5 fruit fly cellular contexts compared by ENCODE assay signal in genomic region chr3L:3037822-3038563, dm6.
TF ChIP-seq lines count a peak whose summit lies in the region.

No protein-coding gene starts in this region.

- TF ChIP-seq CTCF in whole organism, embryonic (GFP tag; optimal IDR thresholded peaks at IDR 0.05; lab: Kevin White, UChicago): no peak

TF ChIP-seq in whole organism, adult, 20 proteins besides CTCF, POLR2A, EP300 and RAD21 (continues in another document):
- TF ChIP-seq cnc (optimal IDR thresholded peaks at IDR 0.05; lab: Kevin White, UChicago): no peak
- peak; percentile 64 for TF ChIP-seq tj (GFP tag; optimal IDR thresholded peaks at IDR 0.05; lab: Kevin White, UChicago)
- TF ChIP-seq CG5204 (GFP tag; optimal IDR thresholded peaks at IDR 0.05; lab: Kevin White, UChicago): peak; percentile 54
- peak; percentile 74 for TF ChIP-seq CG12768 (GFP tag; optimal IDR thresholded peaks at IDR 0.05; lab: Kevin White, UChicago)
- TF ChIP-seq CG7045 (GFP tag; optimal IDR thresholded peaks at IDR 0.05; lab: Kevin White, UChicago): peak; percentile 49
- TF ChIP-seq kay (GFP tag; lab: Kevin White, UChicago; ENCODE audit: borderline replicate concordance): peak; percentile 85
- no peak for TF ChIP-seq Crg-1 (GFP tag; optimal IDR thresholded peaks at IDR 0.05; lab: Kevin White, UChicago)
- no peak for TF ChIP-seq CG1620 (GFP tag; optimal IDR thresholded peaks at IDR 0.05; lab: Kevin White, UChicago)
- TF ChIP-seq Mnt (GFP tag; optimal IDR thresholded peaks at IDR 0.05; lab: Kevin White, UChicago): peak; percentile 69
- no peak for TF ChIP-seq ovo (GFP tag; optimal IDR thresholded peaks at IDR 0.05; lab: Kevin White, UChicago)
- no peak for TF ChIP-seq CG14711 (tag; optimal IDR thresholded peaks at IDR 0.05; lab: Kevin White, UChicago)
- peak; percentile 64 for TF ChIP-seq bab1 (GFP tag; optimal IDR thresholded peaks at IDR 0.05; lab: Kevin White, UChicago)
- TF ChIP-seq CG7101 (tag; optimal IDR thresholded peaks at IDR 0.05; lab: Kevin White, UChicago): peak; percentile 49
- TF ChIP-seq cic (GFP tag; optimal IDR thresholded peaks at IDR 0.05; lab: Kevin White, UChicago): peak; percentile 93
- peak; percentile 58 for TF ChIP-seq CG11617 (GFP tag; optimal IDR thresholded peaks at IDR 0.05; lab: Kevin White, UChicago)
- peak; percentile 40 for TF ChIP-seq Hr96 (GFP tag; optimal IDR thresholded peaks at IDR 0.05; lab: Kevin White, UChicago)
- peak; percentile 20 for TF ChIP-seq toe (GFP tag; optimal IDR thresholded peaks at IDR 0.05; lab: Kevin White, UChicago)
- TF ChIP-seq Clk (GFP tag; optimal IDR thresholded peaks at IDR 0.05; lab: Kevin White, UChicago): peak; percentile 81

TF ChIP-seq in whole organism, embryonic, 481 proteins besides CTCF, POLR2A, EP300 and RAD21 (continues in another document):
- no peak for TF ChIP-seq gt (GFP tag; IDR thresholded peaks at IDR 0.05; lab: Robert Waterston, UW)
- TF ChIP-seq HLHmδ (GFP tag; optimal IDR thresholded peaks at IDR 0.05; lab: Kevin White, UChicago): peak; percentile 51
- no peak for TF ChIP-seq esg (GFP tag; conservative IDR thresholded peaks at IDR 0.05; lab: Robert Waterston, UW)
- TF ChIP-seq prd (optimal IDR thresholded peaks at IDR 0.05; lab: Kevin White, UChicago): no peak
- 0 out of 3 replicates have a peak, but pooled peaks have one; percentile 4 for TF ChIP-seq prd (GFP tag; IDR thresholded peaks at IDR 0.05; lab: Robert Waterston, UW)
- peak; percentile 12 for TF ChIP-seq HmgZ (tag; optimal IDR thresholded peaks at IDR 0.05; lab: Kevin White, UChicago)
- peak in 1 of 2 experiments; percentile 89 for TF ChIP-seq Pdp1 (GFP tag; optimal IDR thresholded peaks at IDR 0.05; lab: Kevin White, UChicago)
- TF ChIP-seq HLH3B (GFP tag; IDR thresholded peaks at IDR 0.05; lab: Robert Waterston, UW): 0 out of 2 replicates have a peak, but pooled peaks have one; percentile 26
- no peak for TF ChIP-seq CG9932 (GFP tag; IDR thresholded peaks at IDR 0.05; lab: Robert Waterston, UW)
- no peak for TF ChIP-seq nerfin-1 (tag; optimal IDR thresholded peaks at IDR 0.05; lab: Kevin White, UChicago)
- peak; percentile 61 for TF ChIP-seq kni (GFP tag; optimal IDR thresholded peaks at IDR 0.05; lab: Kevin White, UChicago)
- TF ChIP-seq CG11504 (tag; optimal IDR thresholded peaks at IDR 0.05; lab: Kevin White, UChicago): peak; percentile 47
- TF ChIP-seq CG14050 (GFP tag; IDR thresholded peaks at IDR 0.05; lab: Robert Waterston, UW): no peak
- TF ChIP-seq CG2712 (tag; optimal IDR thresholded peaks at IDR 0.05; lab: Kevin White, UChicago): peak; percentile 32
- TF ChIP-seq CG8359 (GFP tag; optimal IDR thresholded peaks at IDR 0.05; lab: Kevin White, UChicago; ENCODE audit: borderline replicate concordance): peak; percentile 1
- peak; percentile 18; the same call in 1 of the 2 replicates for TF ChIP-seq CG10959 (GFP tag; IDR thresholded peaks at IDR 0.05; lab: Robert Waterston, UW)
- TF ChIP-seq CG17186 (GFP tag; optimal IDR thresholded peaks at IDR 0.05; lab: Kevin White, UChicago): no peak
- no peak for TF ChIP-seq Dip3 (GFP tag; optimal IDR thresholded peaks at IDR 0.05; lab: Kevin White, UChicago)

TF ChIP-seq in whole organism, prepupa, 60 proteins besides CTCF, POLR2A, EP300 and RAD21 (continues in another document):
- TF ChIP-seq Gug (GFP tag; IDR thresholded peaks at IDR 0.05; lab: Robert Waterston, UW) (peak; percentile 31; the same call in 1 of the 2 replicates), net (GFP tag; optimal IDR thresholded peaks at IDR 0.05; lab: Kevin White, UChicago) (no peak), CG11762 (GFP tag; optimal IDR thresholded peaks at IDR 0.05; lab: Kevin White, UChicago; ENCODE audit: insufficient read depth) (no peak), CG6276 (GFP tag; optimal IDR thresholded peaks at IDR 0.05; lab: Kevin White, UChicago) (no peak), dac (GFP tag; optimal IDR thresholded peaks at IDR 0.05; lab: Kevin White, UChicago) (no peak), CG6792 (GFP tag; optimal IDR thresholded peaks at IDR 0.05; lab: Kevin White, UChicago) (no peak), CG15336 (GFP tag; IDR thresholded peaks at IDR 0.05; lab: Robert Waterston, UW) (peak; percentile 55), CG6163 (GFP tag; IDR thresholded peaks at IDR 0.05; lab: Robert Waterston, UW) (peak; percentile 74; the same call in 2 of the 3 replicates), Ets21C (GFP tag; optimal IDR thresholded peaks at IDR 0.05; lab: Kevin White, UChicago) (no peak), Sox14 (GFP tag; optimal IDR thresholded peaks at IDR 0.05; lab: Kevin White, UChicago) (no peak), CG10669 (GFP tag; optimal IDR thresholded peaks at IDR 0.05; lab: Kevin White, UChicago) (no peak), CG9139 (GFP tag; optimal IDR thresholded peaks at IDR 0.05; lab: Kevin White, UChicago) (no peak), Eip78C (GFP tag; lab: Kevin White, UChicago) (peak; percentile 20), CG16779 (tag; optimal IDR thresholded peaks at IDR 0.05; lab: Kevin White, UChicago) (peak; percentile 41), vri (GFP tag; optimal IDR thresholded peaks at IDR 0.05; lab: Kevin White, UChicago) (peak; percentile 89), svp (GFP tag; lab: Kevin White, UChicago) (peak; percentile 87), salr (GFP tag; optimal IDR thresholded peaks at IDR 0.05; lab: Kevin White, UChicago) (no peak), CG3032 (tag; optimal IDR thresholded peaks at IDR 0.05; lab: Kevin White, UChicago) (no peak), eg (GFP tag; IDR thresholded peaks at IDR 0.05; lab: Robert Waterston, UW) (peak; percentile 53; the same call in 2 of the 3 replicates), Smox (GFP tag; optimal IDR thresholded peaks at IDR 0.05; lab: Kevin White, UChicago) (no peak)

TF ChIP-seq in whole organism, pupa, 21 proteins besides CTCF, POLR2A, EP300 and RAD21:
- TF ChIP-seq EcR (GFP tag; optimal IDR thresholded peaks at IDR 0.05; lab: Kevin White, UChicago): peak; percentile 84
- no peak for TF ChIP-seq CG8159 (tag; optimal IDR thresholded peaks at IDR 0.05; lab: Kevin White, UChicago)
- TF ChIP-seq CG32121 (GFP tag; IDR thresholded peaks at IDR 0.05; lab: Robert Waterston, UW): peak; percentile 90
- TF ChIP-seq Ets98B (GFP tag; IDR thresholded peaks at IDR 0.05; lab: Robert Waterston, UW): peak; percentile 85
- no peak for TF ChIP-seq CG10348 (GFP tag; IDR thresholded peaks at IDR 0.05; lab: Robert Waterston, UW)
- TF ChIP-seq CG12605 (GFP tag; IDR thresholded peaks at IDR 0.05; lab: Robert Waterston, UW): peak; percentile 37
- peak; percentile 98 for TF ChIP-seq CG13204 (GFP tag; optimal IDR thresholded peaks at IDR 0.05; lab: Kevin White, UChicago)
- TF ChIP-seq CG4496 (GFP tag; IDR thresholded peaks at IDR 0.05; lab: Robert Waterston, UW): peak; percentile 69; the same call in 2 of the 3 replicates
- TF ChIP-seq Pif1B (GFP tag; optimal IDR thresholded peaks at IDR 0.05; lab: Kevin White, UChicago): no peak
- peak; percentile 90 for TF ChIP-seq fd96Ca (GFP tag; IDR thresholded peaks at IDR 0.05; lab: Robert Waterston, UW)

TF ChIP-seq in whole organism, wandering third instar larva, 38 proteins besides CTCF, POLR2A, EP300 and RAD21:
- TF ChIP-seq woc (GFP tag; optimal IDR thresholded peaks at IDR 0.05; lab: Kevin White, UChicago): no peak
- TF ChIP-seq psq (GFP tag; optimal IDR thresholded peaks at IDR 0.05; lab: Kevin White, UChicago): peak; percentile 68
- no peak for TF ChIP-seq Myc (optimal IDR thresholded peaks at IDR 0.05; lab: Kevin White, UChicago)
- TF ChIP-seq tai (GFP tag; optimal IDR thresholded peaks at IDR 0.05; lab: Kevin White, UChicago): no peak
- TF ChIP-seq dl (GFP tag; optimal IDR thresholded peaks at IDR 0.05; lab: Kevin White, UChicago; ENCODE audit: insufficient read depth in 1 of 2, partially characterized antibody in 2 of 2): peak in 1 of 2 experiments; percentile 7
- no peak for TF ChIP-seq Sp1 (GFP tag; optimal IDR thresholded peaks at IDR 0.05; lab: Kevin White, UChicago)
- TF ChIP-seq sv (GFP tag; optimal IDR thresholded peaks at IDR 0.05; lab: Kevin White, UChicago): no peak
- TF ChIP-seq HLH106 (tag; optimal IDR thresholded peaks at IDR 0.05; lab: Kevin White, UChicago): no peak
- TF ChIP-seq lola (GFP tag; optimal IDR thresholded peaks at IDR 0.05; lab: Kevin White, UChicago): no peak
- no peak for TF ChIP-seq Hr83 (GFP tag; optimal IDR thresholded peaks at IDR 0.05; lab: Kevin White, UChicago; ENCODE audit: poor library complexity, severe bottlenecking)
- TF ChIP-seq Rel (GFP tag; optimal IDR thresholded peaks at IDR 0.05; lab: Kevin White, UChicago): no peak
- peak; percentile 98 for TF ChIP-seq Rel (tag; optimal IDR thresholded peaks at IDR 0.05; lab: Kevin White, UChicago)
